Worm (Caenorhabditis elegans) whole organism, late embryonic: ENCODE measurements around the gene vps-16.
A peak's percentile ranks its signal among the peaks of the same experiment; 100 is the strongest.

Source experiments
- F13H6.1 ChIP-seq: sonication (generic microtip); optimal IDR thresholded peaks from 2 replicates; lab custom pipeline; 2016; ENCODE audit warnings: missing genetic modification characterization, missing compliant biosample characterization
- K02D7.2 ChIP-seq: sonication (generic microtip); optimal IDR thresholded peaks from 2 replicates; lab custom pipeline; 2017; ENCODE audit warnings: mild to moderate bottlenecking, missing genetic modification characterization, missing compliant biosample characterization
- T23F11.4 ChIP-seq: fragments of 200-800 bp; sonication (Bioruptor generic); optimal IDR thresholded peaks from 2 replicates; lab custom pipeline; 2018; ENCODE audit warnings: mild to moderate bottlenecking, missing genetic modification characterization, missing compliant biosample characterization
- Y22D7AL.16 ChIP-seq: sonication (generic microtip); optimal IDR thresholded peaks from 2 replicates; lab custom pipeline; 2016; ENCODE audit warnings: missing genetic modification characterization, missing compliant biosample characterization
- ahr-1 ChIP-seq: sonication (generic microtip); optimal IDR thresholded peaks from 2 replicates; lab custom pipeline; 2016; ENCODE audit warnings: missing genetic modification characterization, missing compliant biosample characterization
- ama-1 ChIP-seq: fragments of 150-350 bp; optimal IDR thresholded peaks from 2 replicates; lab custom pipeline; 2014
- ceh-18 ChIP-seq: sonication (generic microtip); optimal IDR thresholded peaks from 2 replicates; lab custom pipeline; 2016; ENCODE audit warnings: missing genetic modification characterization, missing compliant biosample characterization
- ceh-2 ChIP-seq: sonication (generic microtip); optimal IDR thresholded peaks from 2 replicates; lab custom pipeline; 2016; ENCODE audit warnings: missing genotype, missing genetic modification characterization, missing compliant biosample characterization
- ceh-22 ChIP-seq: sonication (generic microtip); optimal IDR thresholded peaks from 2 replicates; lab custom pipeline; 2017; ENCODE audit warnings: missing biosample characterization, missing genetic modification characterization
- ceh-24 ChIP-seq: sonication (generic microtip); optimal IDR thresholded peaks from 2 replicates; lab custom pipeline; 2016; ENCODE audit warnings: mild to moderate bottlenecking, missing genetic modification characterization, missing compliant biosample characterization
- ceh-30 ChIP-seq: fragments of 150-350 bp; optimal IDR thresholded peaks from 2 replicates; lab custom pipeline; 2014; ENCODE audit warnings: missing biosample characterization, missing genetic modification characterization
- ceh-31 ChIP-seq: sonication (generic microtip); optimal IDR thresholded peaks from 2 replicates; lab custom pipeline; 2016; ENCODE audit warnings: missing genetic modification characterization, missing compliant biosample characterization
- ceh-34 ChIP-seq: sonication (generic microtip); optimal IDR thresholded peaks from 2 replicates; lab custom pipeline; 2016; ENCODE audit warnings: mild to moderate bottlenecking, missing genetic modification characterization, missing compliant biosample characterization
- ceh-45 ChIP-seq: fragments of 200-800 bp; sonication (Bioruptor generic); IDR thresholded peaks from 2 replicates; pipeline ENCODE4 v1.3.6; 2022; ENCODE audit warnings: missing genetic modification reagents, missing genetic modification characterization, missing compliant biosample characterization
- ceh-48 ChIP-seq: sonication (generic microtip); optimal IDR thresholded peaks from 2 replicates; lab custom pipeline; 2016; ENCODE audit warnings: missing genetic modification characterization, inconsistent platforms, missing compliant biosample characterization
- ceh-6 ChIP-seq: fragments of 200-800 bp; sonication (Bioruptor generic); optimal IDR thresholded peaks from 2 replicates; lab custom pipeline; 2018; ENCODE audit warnings: mild to moderate bottlenecking, missing genetic modification characterization, missing compliant biosample characterization
- ceh-9 ChIP-seq: sonication (generic microtip); optimal IDR thresholded peaks from 2 replicates; lab custom pipeline; 2016; ENCODE audit warnings: mild to moderate bottlenecking, missing genetic modification characterization, inconsistent platforms, missing compliant biosample characterization
- che-1 ChIP-seq: sonication (generic microtip); optimal IDR thresholded peaks from 2 replicates; lab custom pipeline; 2016; ENCODE audit warnings: mild to moderate bottlenecking, missing genetic modification characterization, missing compliant biosample characterization
- dmd-4 ChIP-seq: sonication (generic microtip); optimal IDR thresholded peaks from 2 replicates; lab custom pipeline; 2016; ENCODE audit warnings: borderline replicate concordance, missing genetic modification characterization, missing compliant biosample characterization
- dve-1 ChIP-seq: sonication (generic microtip); optimal IDR thresholded peaks from 2 replicates; lab custom pipeline; 2017; ENCODE audit warnings: antibody characterized with exemption, mild to moderate bottlenecking, missing genetic modification characterization, missing compliant biosample characterization
- elt-2 ChIP-seq: sonication (generic microtip); optimal IDR thresholded peaks from 2 replicates; lab custom pipeline; 2016; ENCODE audit warnings: missing genetic modification reagents, missing genetic modification characterization, missing compliant biosample characterization
- elt-4 ChIP-seq: sonication (generic microtip); optimal IDR thresholded peaks from 2 replicates; lab custom pipeline; 2016; ENCODE audit warnings: missing genetic modification characterization, missing compliant biosample characterization
- ets-4 ChIP-seq: sonication (generic microtip); optimal IDR thresholded peaks from 2 replicates; lab custom pipeline; 2016; ENCODE audit warnings: missing genetic modification characterization, missing compliant biosample characterization
- eyg-1 ChIP-seq: sonication (generic microtip); optimal IDR thresholded peaks from 2 replicates; lab custom pipeline; 2016; ENCODE audit warnings: missing genotype, missing genetic modification characterization, missing compliant biosample characterization
- fax-1 ChIP-seq: sonication (generic microtip); optimal IDR thresholded peaks from 2 replicates; lab custom pipeline; 2016; ENCODE audit warnings: missing genotype, missing genetic modification characterization, missing compliant biosample characterization
- fkh-10 ChIP-seq: fragments of 150-350 bp; optimal IDR thresholded peaks from 2 replicates; lab custom pipeline; 2014; ENCODE audit warnings: missing biosample characterization, missing genetic modification reagents, missing genetic modification characterization
- fkh-6 ChIP-seq: sonication (generic microtip); optimal IDR thresholded peaks from 2 replicates; lab custom pipeline; 2016; ENCODE audit warnings: missing genetic modification characterization, missing compliant biosample characterization
- gmeb-2 ChIP-seq: sonication (generic microtip); optimal IDR thresholded peaks from 2 replicates; lab custom pipeline; 2016; ENCODE audit warnings: missing genetic modification characterization, inconsistent platforms, missing compliant biosample characterization
- hlh-30 ChIP-seq: sonication (generic microtip); optimal IDR thresholded peaks from 2 replicates; lab custom pipeline; 2017; ENCODE audit warnings: antibody characterized with exemption, missing genetic modification characterization, missing compliant biosample characterization; ENCODE audit not compliant: insufficient read depth
- hlh-8 ChIP-seq: sonication (generic microtip); optimal IDR thresholded peaks from 2 replicates; lab custom pipeline; 2016; ENCODE audit warnings: missing genotype, missing genetic modification characterization, missing compliant biosample characterization
- lim-6 ChIP-seq: sonication (generic microtip); optimal IDR thresholded peaks from 2 replicates; lab custom pipeline; 2016; ENCODE audit warnings: missing genetic modification characterization, missing compliant biosample characterization
- lin-11 ChIP-seq: fragments of 200-800 bp; sonication (Bioruptor generic); optimal IDR thresholded peaks from 2 replicates; lab custom pipeline; 2018; ENCODE audit warnings: mild to moderate bottlenecking, missing genetic modification characterization, missing compliant biosample characterization
- mec-3 ChIP-seq: sonication (generic microtip); optimal IDR thresholded peaks from 2 replicates; lab custom pipeline; 2016; ENCODE audit warnings: borderline replicate concordance, missing genetic modification characterization, missing compliant biosample characterization
- nfya-1 ChIP-seq: sonication (generic microtip); optimal IDR thresholded peaks from 2 replicates; lab custom pipeline; 2017; ENCODE audit warnings: missing genetic modification characterization, mild to moderate bottlenecking, missing compliant biosample characterization, antibody characterized with exemption, moderate library complexity
- nhr-11 ChIP-seq: fragments of 150-350 bp; optimal IDR thresholded peaks from 2 replicates; lab custom pipeline; 2014; ENCODE audit warnings: missing biosample characterization, missing genetic modification characterization
- npax-4 ChIP-seq: sonication (generic microtip); optimal IDR thresholded peaks from 2 replicates; lab custom pipeline; 2016; ENCODE audit warnings: missing genetic modification characterization, missing compliant biosample characterization
- odd-2 ChIP-seq: sonication (generic microtip); optimal IDR thresholded peaks from 2 replicates; lab custom pipeline; 2017; ENCODE audit warnings: antibody characterized with exemption, mild to moderate bottlenecking, missing genetic modification characterization, missing compliant biosample characterization
- pag-3 ChIP-seq: sonication (generic microtip); optimal IDR thresholded peaks from 2 replicates; lab custom pipeline; 2016; ENCODE audit warnings: missing compliant biosample characterization, missing genetic modification characterization, borderline replicate concordance
- pat-9 ChIP-seq: fragments of 200-800 bp; sonication (Bioruptor generic); optimal IDR thresholded peaks from 2 replicates; lab custom pipeline; 2018; ENCODE audit warnings: mild to moderate bottlenecking, missing genetic modification characterization, moderate library complexity, missing compliant biosample characterization
- pha-2 ChIP-seq: sonication (generic microtip); optimal IDR thresholded peaks from 2 replicates; lab custom pipeline; 2017; ENCODE audit warnings: mild to moderate bottlenecking, missing genetic modification characterization, missing compliant biosample characterization
- pqm-1 ChIP-seq: sonication (generic microtip); optimal IDR thresholded peaks from 2 replicates; lab custom pipeline; 2016; ENCODE audit warnings: missing genetic modification characterization, missing compliant biosample characterization
- pros-1 ChIP-seq: fragments of 150-350 bp; optimal IDR thresholded peaks from 2 replicates; lab custom pipeline; 2014; ENCODE audit warnings: missing biosample characterization, missing genetic modification reagents, missing genetic modification characterization
- ref-2 ChIP-seq: sonication (generic microtip); optimal IDR thresholded peaks from 2 replicates; lab custom pipeline; 2016; ENCODE audit warnings: missing genetic modification characterization, missing compliant biosample characterization
- rnt-1 ChIP-seq: sonication (generic microtip); optimal IDR thresholded peaks from 2 replicates; lab custom pipeline; 2016; ENCODE audit warnings: missing genetic modification characterization, missing compliant biosample characterization
- sdc-2 ChIP-seq: sonication (generic microtip); optimal IDR thresholded peaks from 2 replicates; lab custom pipeline; 2016; ENCODE audit warnings: missing genotype, missing genetic modification characterization, missing compliant biosample characterization
- sox-2 ChIP-seq: fragments of 200-800 bp; sonication (Bioruptor generic); IDR thresholded peaks from 2 replicates; pipeline ENCODE4 v1.3.6; 2022; ENCODE audit warnings: missing genetic modification reagents, missing genetic modification characterization, missing compliant biosample characterization
- sox-4 ChIP-seq: sonication (generic microtip); optimal IDR thresholded peaks from 2 replicates; lab custom pipeline; 2017; ENCODE audit warnings: mild to moderate bottlenecking, missing genetic modification characterization, inconsistent platforms, missing compliant biosample characterization
- syd-9 ChIP-seq: sonication (generic microtip); optimal IDR thresholded peaks from 2 replicates; lab custom pipeline; 2016; ENCODE audit warnings: mild to moderate bottlenecking, missing genetic modification characterization, moderate library complexity, missing compliant biosample characterization
- tbx-2 ChIP-seq: sonication (generic microtip); optimal IDR thresholded peaks from 2 replicates; lab custom pipeline; 2016; ENCODE audit warnings: missing genetic modification characterization, missing compliant biosample characterization
- ttx-3 ChIP-seq: sonication (generic microtip); optimal IDR thresholded peaks from 2 replicates; lab custom pipeline; 2016; ENCODE audit warnings: missing genetic modification reagents, missing genetic modification characterization, missing compliant biosample characterization
- unc-3 ChIP-seq, 2 experiments: fragments of 200-800 bp in 1 of 2; sonication (Bioruptor generic) in 1 of 2; sonication (generic microtip) in 1 of 2; conservative IDR thresholded peaks in 1 of 2; optimal IDR thresholded peaks in 1 of 2; 2 replicates each; pipeline versions ENCODE4 v1.3.6 to Lab custom; 2016 to 2022; ENCODE audit warnings: missing compliant biosample characterization in 2 of 2, missing genetic modification characterization in 2 of 2, missing genetic modification reagents in 1 of 2
- unc-42 ChIP-seq: sonication (generic microtip); optimal IDR thresholded peaks from 2 replicates; lab custom pipeline; 2016; ENCODE audit warnings: missing genotype, missing genetic modification characterization, missing compliant biosample characterization
- zip-5 ChIP-seq: sonication (generic microtip); optimal IDR thresholded peaks from 2 replicates; lab custom pipeline; 2016; ENCODE audit warnings: missing genetic modification characterization, missing compliant biosample characterization
- ztf-16 ChIP-seq: sonication (generic microtip); optimal IDR thresholded peaks from 2 replicates; lab custom pipeline; 2017; ENCODE audit warnings: missing genetic modification characterization, missing compliant biosample characterization

The vps-16 gene

DNA sequence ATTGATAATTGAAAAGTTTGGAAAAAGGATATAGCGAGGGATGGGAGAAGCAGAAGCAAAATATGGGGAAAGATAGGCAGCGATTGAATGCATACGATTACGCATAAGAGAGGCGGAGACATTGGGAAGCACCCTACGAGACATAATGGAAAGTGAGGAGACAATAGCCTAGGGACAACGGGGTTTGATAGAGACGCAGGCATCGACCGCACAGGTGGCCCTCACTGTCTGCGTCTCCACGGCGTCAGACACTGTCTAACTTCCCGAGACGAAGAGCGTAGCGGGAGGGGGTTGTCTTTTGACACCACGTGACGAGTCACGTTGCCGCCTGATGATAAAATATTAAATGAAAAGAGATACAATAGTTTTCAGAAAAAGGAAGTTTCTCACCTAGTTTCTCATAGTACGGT is 12.0 kb upstream of the vps-16 start:
- TF ChIP-seq unc-3 (GFP tag; conservative IDR thresholded peaks at IDR 0.05; lab: Robert Waterston, UW), result no peak
- TF ChIP-seq unc-3 (tag; optimal IDR thresholded peaks at IDR 0.05; lab: Kevin White, UChicago), result no peak
- no peak for TF ChIP-seq ttx-3 (tag; lab: Kevin White, UChicago)
- no peak for TF ChIP-seq ceh-45 (GFP tag; lab: Robert Waterston, UW)
- no peak for TF ChIP-seq lin-11 (tag; lab: Kevin White, UChicago)
- TF ChIP-seq tbx-2 (tag; lab: Kevin White, UChicago), result peak; percentile 57
- TF ChIP-seq ceh-30 (tag; lab: Kevin White, UChicago), result no peak
- peak; percentile 96 for TF ChIP-seq hlh-30 (tag; lab: Kevin White, UChicago)
- TF ChIP-seq pat-9 (tag; lab: Kevin White, UChicago), result no peak
- TF ChIP-seq T23F11.4 (GFP tag; lab: Kevin White, UChicago), result no peak
- no peak for TF ChIP-seq syd-9 (tag; lab: Kevin White, UChicago)
- no peak for TF ChIP-seq fax-1 (tag; lab: Kevin White, UChicago)
- TF ChIP-seq sdc-2 (tag; lab: Kevin White, UChicago), result no peak
- no peak for TF ChIP-seq che-1 (tag; lab: Kevin White, UChicago)
- no peak for TF ChIP-seq hlh-8 (tag; lab: Kevin White, UChicago)
- peak; percentile 65 for TF ChIP-seq ceh-31 (tag; lab: Kevin White, UChicago)
- TF ChIP-seq ceh-24 (tag; lab: Kevin White, UChicago), result no peak
- TF ChIP-seq ztf-16 (tag; lab: Kevin White, UChicago), result no peak
- no peak for TF ChIP-seq dmd-4 (tag; lab: Kevin White, UChicago)
- TF ChIP-seq ama-1 (lab: Kevin White, UChicago), result no peak
- peak; percentile 47 for TF ChIP-seq ets-4 (tag; lab: Kevin White, UChicago)
- no peak for TF ChIP-seq dve-1 (tag; lab: Kevin White, UChicago)
- TF ChIP-seq fkh-6 (tag; lab: Kevin White, UChicago), result no peak
- no peak for TF ChIP-seq npax-4 (tag; lab: Kevin White, UChicago)
- no peak for TF ChIP-seq ceh-48 (tag; lab: Kevin White, UChicago)
- no peak for TF ChIP-seq gmeb-2
- no peak for TF ChIP-seq fkh-10 (GFP tag; lab: Kevin White, UChicago)
- TF ChIP-seq K02D7.2 (tag; lab: Kevin White, UChicago), result no peak
- TF ChIP-seq sox-2 (GFP tag; lab: Robert Waterston, UW), result no peak
- TF ChIP-seq ceh-34, result peak; percentile 27
- peak; percentile 46 for TF ChIP-seq ceh-18
- no peak for TF ChIP-seq nhr-11
- no peak for TF ChIP-seq eyg-1 (tag; lab: Kevin White, UChicago)
- TF ChIP-seq pag-3 (tag; lab: Kevin White, UChicago), result no peak
- no peak for TF ChIP-seq Y22D7AL.16
- TF ChIP-seq elt-4 (tag; lab: Kevin White, UChicago), result no peak
- peak; percentile 39 for TF ChIP-seq elt-2 (tag; lab: Kevin White, UChicago)
- peak; percentile 53 for TF ChIP-seq rnt-1 (tag; lab: Kevin White, UChicago)
- no peak for TF ChIP-seq odd-2
- TF ChIP-seq ceh-2 (tag; lab: Kevin White, UChicago), result no peak
- TF ChIP-seq nfya-1 (tag; lab: Kevin White, UChicago), result peak; percentile 62
- peak; percentile 54 for TF ChIP-seq pros-1 (tag; lab: Kevin White, UChicago)
- no peak for TF ChIP-seq ceh-9 (tag; lab: Kevin White, UChicago)
- no peak for TF ChIP-seq unc-42
- TF ChIP-seq ahr-1 (tag; lab: Kevin White, UChicago), result no peak
- no peak for TF ChIP-seq lim-6
- TF ChIP-seq mec-3, result no peak
- peak; percentile 17 for TF ChIP-seq ref-2
- TF ChIP-seq ceh-6 (GFP tag; lab: Kevin White, UChicago), result no peak
- no peak for TF ChIP-seq zip-5
- TF ChIP-seq pqm-1 (tag; lab: Kevin White, UChicago), result no peak
- TF ChIP-seq sox-4 (tag; lab: Kevin White, UChicago), result no peak
- TF ChIP-seq F13H6.1 (tag; lab: Kevin White, UChicago), result no peak
- TF ChIP-seq pha-2 (tag; lab: Kevin White, UChicago), result no peak
- no peak for TF ChIP-seq ceh-22 (tag; lab: Kevin White, UChicago)
